Worm (Caenorhabditis elegans) whole organism, L2 larva: Measurements from ENCODE around the gene pinn-4.

Experiments
- ama-1 ChIP-seq: fragments of 150-350 bp; optimal IDR thresholded peaks from 2 replicates; lab custom pipeline; 2018; ENCODE audit warnings: inconsistent platforms
- dmd-4 ChIP-seq: sonication (generic microtip); optimal IDR thresholded peaks from 2 replicates; lab custom pipeline; 2017; ENCODE audit warnings: missing biosample characterization, missing genetic modification characterization
- egl-27 ChIP-seq: sonication (generic microtip); optimal IDR thresholded peaks from 3 replicates; lab custom pipeline; 2017; ENCODE audit warnings: missing biosample characterization, missing genetic modification reagents, missing genetic modification characterization
- elt-3 ChIP-seq: sonication (generic microtip); optimal IDR thresholded peaks from 2 replicates; lab custom pipeline; 2017; ENCODE audit warnings: missing biosample characterization, missing genetic modification characterization
- lin-13 ChIP-seq: fragments of 150-350 bp; optimal IDR thresholded peaks from 2 replicates; lab custom pipeline; 2014; ENCODE audit warnings: missing biosample characterization, missing genetic modification reagents, missing genetic modification characterization
- lsy-2 ChIP-seq, 2 experiments: fragments of 150-350 bp in 1 of 2; sonication (generic microtip) in 1 of 2; optimal IDR thresholded peaks; 2 replicates each; lab custom pipeline; 2014 to 2017; ENCODE audit warnings: missing biosample characterization in 2 of 2, missing genetic modification characterization in 2 of 2
- mab-5 ChIP-seq: fragments of 150-350 bp; optimal IDR thresholded peaks from 2 replicates; lab custom pipeline; 2014; ENCODE audit warnings: missing biosample characterization, missing genetic modification characterization
- nhr-11 ChIP-seq: fragments of 150-350 bp; optimal IDR thresholded peaks from 2 replicates; lab custom pipeline; 2014; ENCODE audit warnings: missing biosample characterization, missing genetic modification characterization
- nhr-237 ChIP-seq: fragments of 150-350 bp; optimal IDR thresholded peaks from 2 replicates; lab custom pipeline; 2014; ENCODE audit warnings: missing biosample characterization, missing genetic modification characterization
- peb-1 ChIP-seq: fragments of 150-350 bp; optimal IDR thresholded peaks from 2 replicates; lab custom pipeline; 2014; ENCODE audit warnings: missing biosample characterization, missing genetic modification characterization
- snpc-4 ChIP-seq: fragments of 150-350 bp; optimal IDR thresholded peaks from 2 replicates; lab custom pipeline; 2014; ENCODE audit warnings: missing biosample characterization, missing genetic modification characterization
- ztf-11 ChIP-seq: sonication (generic microtip); optimal IDR thresholded peaks from 2 replicates; lab custom pipeline; 2017; ENCODE audit warnings: missing biosample characterization, missing genetic modification characterization
- ztf-4 ChIP-seq: fragments of 150-350 bp; optimal IDR thresholded peaks from 2 replicates; lab custom pipeline; 2014; ENCODE audit warnings: missing biosample characterization, missing genetic modification characterization

DNA sequence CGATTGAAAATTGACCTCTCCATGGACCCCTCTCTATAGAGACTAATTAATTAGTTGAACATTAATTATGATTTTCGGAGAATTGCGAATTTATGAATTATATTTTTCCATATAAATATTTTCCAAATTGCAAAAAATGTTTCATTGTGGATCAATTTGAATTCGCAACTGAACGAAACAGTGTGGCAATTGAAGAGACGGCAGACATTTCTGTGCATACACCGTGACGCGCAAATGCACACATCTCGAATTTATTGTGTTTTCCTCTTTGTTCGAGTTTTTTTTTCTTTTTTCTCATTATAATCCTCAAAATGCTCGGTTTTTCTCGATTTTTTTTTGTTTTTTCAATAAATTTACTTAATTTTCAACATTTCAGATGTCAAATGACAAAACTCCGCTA is 33.5 kb upstream of the pinn-4 start, which contains the start of gene Y48C3A.20:
- TF ChIP-seq dmd-4 (no peak), mab-5 (tag; lab: Kevin White, UChicago) (peak; percentile 77), egl-27 (tag; lab: Kevin White, UChicago) (no peak), ama-1 (lab: Kevin White, UChicago) (no peak), nhr-11 (tag; lab: Kevin White, UChicago) (no peak), elt-3 (tag; lab: Kevin White, UChicago) (no peak), lsy-2 (tag; optimal IDR thresholded peaks at IDR 0.05; lab: Kevin White, UChicago) (peak; percentile 73 to 87), lin-13 (GFP tag; lab: Kevin White, UChicago) (peak; percentile 69), snpc-4 (peak; percentile 73), ztf-11 (tag; lab: Kevin White, UChicago) (no peak), nhr-237 (tag; lab: Kevin White, UChicago) (no peak), ztf-4 (tag; lab: Kevin White, UChicago) (no peak), peb-1 (tag; lab: Kevin White, UChicago) (no peak)
